Worm (Caenorhabditis elegans) whole organism, L1 larva: ENCODE measurements around the gene srw-13.

ENCODE experiments used
- C04F5.9 ChIP-seq: sonication (generic microtip); optimal IDR thresholded peaks from 2 replicates; lab custom pipeline; 2016; ENCODE audit warnings: missing genetic modification characterization, missing compliant biosample characterization
- C34B4.2 ChIP-seq: sonication (generic microtip); optimal IDR thresholded peaks from 2 replicates; lab custom pipeline; 2017; ENCODE audit warnings: mild to moderate bottlenecking, missing genetic modification characterization, missing compliant biosample characterization
- alr-1 ChIP-seq: fragments of 200-800 bp; sonication (Bioruptor generic); optimal IDR thresholded peaks from 2 replicates; lab custom pipeline; 2018; ENCODE audit warnings: borderline replicate concordance, mild to moderate bottlenecking, missing genetic modification characterization, missing compliant biosample characterization
- ceh-63 ChIP-seq: fragments of 200-800 bp; sonication (Bioruptor generic); optimal IDR thresholded peaks from 2 replicates; lab custom pipeline; 2018; ENCODE audit warnings: mild to moderate bottlenecking, missing genetic modification characterization, missing compliant biosample characterization
- ceh-8 ChIP-seq: fragments of 200-800 bp; sonication (Bioruptor generic); optimal IDR thresholded peaks from 2 replicates; lab custom pipeline; 2018; ENCODE audit warnings: mild to moderate bottlenecking, missing genetic modification characterization, moderate library complexity, missing compliant biosample characterization
- ceh-82 ChIP-seq, 3 experiments: fragments of 150-350 bp in 1 of 3; sonication (generic microtip) in 2 of 3; optimal IDR thresholded peaks; 2 replicates each; lab custom pipeline; 2014 to 2017; ENCODE audit warnings: missing biosample characterization in 3 of 3, missing genetic modification characterization in 3 of 3
- ces-1 ChIP-seq: fragments of 150-350 bp; optimal IDR thresholded peaks from 2 replicates; lab custom pipeline; 2014; ENCODE audit warnings: missing biosample characterization, missing genetic modification reagents, missing genetic modification characterization
- efl-1 ChIP-seq, 4 experiments: fragments of 150-350 bp; optimal IDR thresholded peaks in 3 of 4; peaks in 1 of 4; 1 replicate in 1 of 4; 2 replicates in 3 of 4; lab custom pipeline; 2014; ENCODE audit warnings: missing biosample characterization in 2 of 4, missing genetic modification characterization in 2 of 4, missing genetic modification reagents in 2 of 4
- egl-27 ChIP-seq, 2 experiments: fragments of 150-350 bp in 1 of 2; sonication (generic microtip); optimal IDR thresholded peaks; 3 replicates each; lab custom pipeline; 2017 to 2018; ENCODE audit warnings: missing biosample characterization in 2 of 2, missing genetic modification characterization in 2 of 2, missing genetic modification reagents in 2 of 2
- elt-2 ChIP-seq: sonication (generic microtip); optimal IDR thresholded peaks from 2 replicates; lab custom pipeline; 2016; ENCODE audit warnings: missing genetic modification characterization, mild to moderate bottlenecking, inconsistent platforms, missing compliant biosample characterization, missing genetic modification reagents
- elt-3 ChIP-seq, 6 experiments: fragments of 150-350 bp in 1 of 6; sonication (generic microtip); optimal IDR thresholded peaks; 2 replicates each; lab custom pipeline; 2017 to 2018; ENCODE audit warnings: missing biosample characterization in 6 of 6, missing genetic modification characterization in 6 of 6, inconsistent platforms in 1 of 6
- ets-5 ChIP-seq: fragments of 200-800 bp; sonication (Bioruptor generic); IDR thresholded peaks from 2 replicates; pipeline ENCODE4 v1.3.6; 2022; ENCODE audit warnings: missing genetic modification characterization, missing compliant biosample characterization
- grh-1 ChIP-seq: fragments of 200-800 bp; sonication (Bioruptor generic); IDR thresholded peaks from 2 replicates; pipeline ENCODE4 v1.3.6; 2022; ENCODE audit warnings: missing genetic modification reagents, missing genetic modification characterization, missing compliant biosample characterization
- hlh-17 ChIP-seq: fragments of 200-800 bp; sonication (Bioruptor generic); optimal IDR thresholded peaks from 2 replicates; lab custom pipeline; 2018; ENCODE audit warnings: missing genetic modification characterization, mild to moderate bottlenecking, missing compliant biosample characterization, moderate library complexity, borderline replicate concordance
- hlh-4 ChIP-seq: sonication (generic microtip); optimal IDR thresholded peaks from 2 replicates; lab custom pipeline; 2016; ENCODE audit warnings: mild to moderate bottlenecking, missing genetic modification characterization, missing compliant biosample characterization
- isw-1 ChIP-seq: fragments of 200-800 bp; sonication (Bioruptor generic); IDR thresholded peaks from 2 replicates; pipeline ENCODE4 v1.3.6; 2022; ENCODE audit warnings: missing genetic modification characterization, missing compliant biosample characterization
- lin-14 ChIP-seq: fragments of 200-800 bp; sonication (Bioruptor generic); optimal IDR thresholded peaks from 2 replicates; lab custom pipeline; 2018; ENCODE audit warnings: mild to moderate bottlenecking, missing genetic modification characterization, moderate library complexity, missing compliant biosample characterization
- lin-15B ChIP-seq: fragments of 150-350 bp; sonication (generic microtip); optimal IDR thresholded peaks from 3 replicates; lab custom pipeline; 2014; ENCODE audit warnings: missing biosample characterization, missing genetic modification characterization
- lin-39 ChIP-seq: fragments of 150-350 bp; optimal IDR thresholded peaks from 2 replicates; lab custom pipeline; 2014; ENCODE audit warnings: missing biosample characterization, missing genetic modification reagents, missing genetic modification characterization
- lsy-2 ChIP-seq, 2 experiments: fragments of 150-350 bp; optimal IDR thresholded peaks; 2 replicates each; lab custom pipeline; 2014; ENCODE audit warnings: missing biosample characterization in 2 of 2, missing genetic modification characterization in 2 of 2
- mdl-1 ChIP-seq, 2 experiments: fragments of 150-350 bp; optimal IDR thresholded peaks; 2 replicates each; lab custom pipeline; 2014 to 2017; ENCODE audit warnings: missing biosample characterization in 2 of 2, missing genetic modification characterization in 2 of 2, inconsistent platforms in 1 of 2
- mef-2 ChIP-seq: fragments of 150-350 bp; optimal IDR thresholded peaks from 2 replicates; lab custom pipeline; 2014; ENCODE audit warnings: missing biosample characterization, missing genetic modification characterization
- nhr-11 ChIP-seq: fragments of 150-350 bp; optimal IDR thresholded peaks from 2 replicates; lab custom pipeline; 2014; ENCODE audit warnings: missing biosample characterization, missing genetic modification characterization
- nhr-12 ChIP-seq: sonication (generic microtip); optimal IDR thresholded peaks from 2 replicates; lab custom pipeline; 2017; ENCODE audit warnings: missing biosample characterization, missing genetic modification characterization
- nhr-19 ChIP-seq: fragments of 200-800 bp; sonication (Bioruptor generic); conservative IDR thresholded peaks from 2 replicates; pipeline ENCODE4 v1.3.6; 2022; ENCODE audit warnings: missing genetic modification characterization, missing compliant biosample characterization
- nhr-237 ChIP-seq: fragments of 150-350 bp; optimal IDR thresholded peaks from 2 replicates; lab custom pipeline; 2014; ENCODE audit warnings: missing biosample characterization, missing genetic modification characterization
- nhr-47 ChIP-seq: sonication (generic microtip); optimal IDR thresholded peaks from 2 replicates; lab custom pipeline; 2016; ENCODE audit warnings: mild to moderate bottlenecking, missing genetic modification characterization, moderate library complexity, missing compliant biosample characterization
- nhr-71 ChIP-seq: sonication (generic microtip); optimal IDR thresholded peaks from 2 replicates; lab custom pipeline; 2016; ENCODE audit warnings: mild to moderate bottlenecking, missing genetic modification characterization, moderate library complexity, missing compliant biosample characterization
- nhr-77 ChIP-seq: fragments of 150-350 bp; optimal IDR thresholded peaks from 2 replicates; lab custom pipeline; 2014; ENCODE audit warnings: missing biosample characterization, missing genetic modification characterization
- nhr-84 ChIP-seq: sonication (generic microtip); optimal IDR thresholded peaks from 2 replicates; lab custom pipeline; 2017; ENCODE audit warnings: missing biosample characterization, missing genetic modification characterization
- nhr-85 ChIP-seq: sonication (generic microtip); peaks from one replicate; lab custom pipeline; 2016; ENCODE audit warnings: missing genetic modification characterization, inconsistent platforms, missing compliant biosample characterization
- pag-3 ChIP-seq: sonication (generic microtip); optimal IDR thresholded peaks from 2 replicates; lab custom pipeline; 2017; ENCODE audit warnings: missing genetic modification characterization, mild to moderate bottlenecking, missing compliant biosample characterization, antibody characterized with exemption, borderline replicate concordance; ENCODE audit not compliant: insufficient read depth
- pqm-1 ChIP-seq: sonication (generic microtip); optimal IDR thresholded peaks from 3 replicates; lab custom pipeline; 2017; ENCODE audit warnings: missing biosample characterization, missing genetic modification characterization
- skn-1 ChIP-seq: fragments of 150-350 bp; optimal IDR thresholded peaks from 2 replicates; lab custom pipeline; 2014; ENCODE audit warnings: missing biosample characterization, missing genetic modification characterization
- snpc-4 ChIP-seq: fragments of 150-350 bp; optimal IDR thresholded peaks from 2 replicates; lab custom pipeline; 2014; ENCODE audit warnings: missing biosample characterization, missing genetic modification characterization
- snu-23 ChIP-seq: sonication (generic microtip); optimal IDR thresholded peaks from 2 replicates; lab custom pipeline; 2016; ENCODE audit warnings: missing genetic modification characterization, missing compliant biosample characterization
- sox-4 ChIP-seq: sonication (generic microtip); optimal IDR thresholded peaks from 2 replicates; lab custom pipeline; 2016; ENCODE audit warnings: missing genetic modification characterization, missing compliant biosample characterization
- sptf-1 ChIP-seq: fragments of 150-350 bp; optimal IDR thresholded peaks from 2 replicates; lab custom pipeline; 2014; ENCODE audit warnings: missing biosample characterization, missing genetic modification characterization
- sup-37 ChIP-seq: fragments of 200-800 bp; sonication (Bioruptor generic); optimal IDR thresholded peaks from 2 replicates; lab custom pipeline; 2018; ENCODE audit warnings: mild to moderate bottlenecking, missing genetic modification characterization, missing compliant biosample characterization
- swsn-7 ChIP-seq: sonication (generic microtip); optimal IDR thresholded peaks from 2 replicates; lab custom pipeline; 2016; ENCODE audit warnings: missing genetic modification characterization, missing compliant biosample characterization
- tbx-2 ChIP-seq: sonication (generic microtip); optimal IDR thresholded peaks from 2 replicates; lab custom pipeline; 2016; ENCODE audit warnings: missing genetic modification characterization, missing compliant biosample characterization
- unc-62 ChIP-seq: fragments of 150-350 bp; optimal IDR thresholded peaks from 2 replicates; lab custom pipeline; 2014; ENCODE audit warnings: missing biosample characterization, missing genetic modification reagents, missing genetic modification characterization
- unc-86 ChIP-seq: sonication (generic microtip); optimal IDR thresholded peaks from 2 replicates; lab custom pipeline; 2016; ENCODE audit warnings: missing genetic modification characterization, missing compliant biosample characterization
- unc-98 ChIP-seq: fragments of 200-800 bp; sonication (Bioruptor generic); IDR thresholded peaks from 2 replicates; pipeline ENCODE4 v1.3.6; 2022; ENCODE audit warnings: missing genetic modification characterization, missing compliant biosample characterization
- vab-15 ChIP-seq: sonication (generic microtip); optimal IDR thresholded peaks from 2 replicates; lab custom pipeline; 2017; ENCODE audit warnings: missing genotype, mild to moderate bottlenecking, missing genetic modification characterization, missing compliant biosample characterization
- xbp-1 ChIP-seq: sonication (generic microtip); optimal IDR thresholded peaks from 2 replicates; lab custom pipeline; 2016; ENCODE audit warnings: missing genetic modification characterization, missing compliant biosample characterization
- zag-1 ChIP-seq: fragments of 150-350 bp; optimal IDR thresholded peaks from 2 replicates; lab custom pipeline; 2014; ENCODE audit warnings: missing biosample characterization, missing genetic modification characterization
- zip-4 ChIP-seq: fragments of 200-800 bp; sonication (Bioruptor generic); optimal IDR thresholded peaks from 2 replicates; lab custom pipeline; 2018; ENCODE audit warnings: mild to moderate bottlenecking, missing genetic modification characterization, moderate library complexity, missing compliant biosample characterization
- ztf-4 ChIP-seq: fragments of 150-350 bp; optimal IDR thresholded peaks from 2 replicates; lab custom pipeline; 2014; ENCODE audit warnings: missing biosample characterization, missing genetic modification characterization

srw-13 gene

DNA sequence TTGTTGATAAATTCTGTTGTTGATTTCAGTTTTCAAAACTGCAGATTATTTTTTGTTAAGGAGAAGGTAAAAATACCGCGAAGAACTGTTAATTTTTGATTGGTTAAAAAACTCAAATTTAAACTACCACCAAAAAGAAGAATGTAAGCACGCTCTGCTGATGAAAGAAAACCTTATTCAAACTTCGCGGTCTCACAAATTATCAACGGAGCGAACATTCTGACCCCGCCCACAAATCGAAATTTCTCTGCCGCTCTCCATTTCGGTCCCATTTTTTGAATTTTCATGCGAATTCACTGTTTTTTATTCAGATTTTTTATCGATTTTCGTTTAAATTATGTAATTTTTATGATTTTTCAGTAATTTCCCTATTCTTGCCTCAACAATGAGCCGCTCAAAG lies 42.7 kb upstream of the srw-13 start, which contains the start of gene cyn-3 (continued):
- TF ChIP-seq ztf-4 (tag; lab: Kevin White, UChicago) (peak; percentile 79), isw-1 (peak; percentile 91), lsy-2 (tag; optimal IDR thresholded peaks at IDR 0.05; lab: Kevin White, UChicago) (peak; percentile 91 to 95), nhr-85 (tag; lab: Kevin White, UChicago) (peak; percentile 95), nhr-77 (tag; lab: Kevin White, UChicago) (peak; percentile 74), egl-27 (tag; optimal IDR thresholded peaks at IDR 0.05; lab: Kevin White, UChicago) (no peak), nhr-84 (tag; lab: Kevin White, UChicago) (no peak), ces-1 (GFP tag; lab: Kevin White, UChicago) (no peak), lin-39 (tag; lab: Kevin White, UChicago) (peak; percentile 86), C34B4.2 (no peak), tbx-2 (tag; lab: Kevin White, UChicago) (peak; percentile 94), pag-3 (tag; lab: Kevin White, UChicago) (no peak), sptf-1 (tag; lab: Kevin White, UChicago) (no peak), mef-2 (tag; lab: Kevin White, UChicago) (peak; percentile 73), elt-2 (tag; lab: Kevin White, UChicago) (peak; percentile 37), nhr-47 (tag; lab: Kevin White, UChicago) (peak; percentile 95), zag-1 (tag; lab: Kevin White, UChicago) (no peak), sup-37 (GFP tag; lab: Kevin White, UChicago) (peak; percentile 32), snpc-4 (tag; lab: Kevin White, UChicago) (peak; percentile 74), hlh-4 (no peak), lin-15B (tag; lab: Kevin White, UChicago) (peak; percentile 96), zip-4 (GFP tag; lab: Kevin White, UChicago) (peak; percentile 52), ceh-63 (no peak), hlh-17 (GFP tag; lab: Kevin White, UChicago) (no peak), swsn-7 (tag; lab: Kevin White, UChicago) (peak; percentile 90), ets-5 (GFP tag; lab: Robert Waterston, UW) (no peak), ceh-82 (tag; optimal IDR thresholded peaks at IDR 0.05; lab: Kevin White, UChicago) (peak; percentile 80 to 95 (median 81)), elt-3 (tag; optimal IDR thresholded peaks at IDR 0.05; lab: Kevin White, UChicago) (peak in 3 of 6 experiments; percentile 29 to 89 (median 83)), snu-23 (peak; percentile 96), sox-4 (tag; lab: Kevin White, UChicago) (peak; percentile 73), skn-1 (tag; lab: Kevin White, UChicago) (peak; percentile 90), nhr-11 (tag; lab: Kevin White, UChicago) (peak; percentile 50)
- TF ChIP-seq, all 84 proteins: peak for 60

DNA sequence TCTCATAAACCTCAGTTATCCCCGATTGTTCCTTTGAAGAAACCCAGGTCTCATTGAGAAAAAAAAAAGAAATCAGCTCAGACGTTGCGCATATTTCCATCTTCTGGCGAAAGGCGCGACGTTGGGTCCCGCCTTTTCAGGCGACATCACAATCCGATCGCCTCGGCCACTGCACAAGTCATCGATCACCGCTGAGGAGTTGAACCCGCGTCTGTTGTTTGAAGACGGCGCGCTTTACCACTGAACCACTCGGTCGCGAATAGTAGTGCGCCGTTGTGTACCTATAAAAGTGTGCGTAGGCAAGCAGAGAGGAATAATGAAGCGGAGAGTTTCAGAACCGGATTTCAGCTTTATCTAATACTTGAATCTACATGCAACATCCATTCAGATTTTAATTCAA lies 41.4 kb upstream of the srw-13 start, which contains the start of gene Y75B12B.11:
Y75B12B.11 (plus strand) TSS at position 394 of the 400 bp plus-strand sequence.
- TF ChIP-seq elt-2 (tag; lab: Kevin White, UChicago): peak; percentile 57
- TF ChIP-seq unc-98 (GFP tag; lab: Robert Waterston, UW): no peak
- TF ChIP-seq lin-39 (tag; lab: Kevin White, UChicago): no peak
- TF ChIP-seq ets-5 (GFP tag; lab: Robert Waterston, UW): no peak
- peak; percentile 20 for TF ChIP-seq vab-15 (tag; lab: Kevin White, UChicago)
- TF ChIP-seq sup-37 (GFP tag; lab: Kevin White, UChicago): no peak
- TF ChIP-seq snu-23: peak; percentile 78
- peak; percentile 40 for TF ChIP-seq unc-86
- TF ChIP-seq mdl-1 (tag; optimal IDR thresholded peaks at IDR 0.05; lab: Kevin White, UChicago): peak in 1 of 2 experiments; percentile 51
- TF ChIP-seq pqm-1: no peak
- no peak for TF ChIP-seq nhr-237
- TF ChIP-seq alr-1 (tag; lab: Kevin White, UChicago): no peak
- peak; percentile 63 for TF ChIP-seq lin-14 (GFP tag; lab: Kevin White, UChicago)
- peak; percentile 87 for TF ChIP-seq nhr-71 (tag; lab: Kevin White, UChicago)
- peak; percentile 39 for TF ChIP-seq mef-2 (tag; lab: Kevin White, UChicago)
- peak; percentile 43; the same call in 1 of the 2 replicates for TF ChIP-seq grh-1 (GFP tag; lab: Robert Waterston, UW)
- no peak for TF ChIP-seq unc-62
- TF ChIP-seq sox-4 (tag; lab: Kevin White, UChicago): no peak
- TF ChIP-seq nhr-12 (tag; lab: Kevin White, UChicago): no peak
- TF ChIP-seq ceh-8: no peak
- peak; percentile 83 for TF ChIP-seq nhr-47 (tag; lab: Kevin White, UChicago)
- peak; percentile 45 for TF ChIP-seq nhr-77 (tag; lab: Kevin White, UChicago)
- peak; percentile 71 for TF ChIP-seq nhr-19 (GFP tag; lab: Robert Waterston, UW)
- TF ChIP-seq sptf-1 (tag; lab: Kevin White, UChicago): no peak
- peak; percentile 57 to 80 for TF ChIP-seq efl-1 (optimal IDR thresholded peaks at IDR 0.05; lab: Kevin White, UChicago)
- peak; percentile 72 to 98 for TF ChIP-seq efl-1 (GFP tag; optimal IDR thresholded peaks at IDR 0.05 in 1 of 2; lab: Kevin White, UChicago)
- TF ChIP-seq xbp-1 (tag; lab: Kevin White, UChicago): peak; percentile 57
- TF ChIP-seq C04F5.9: peak; percentile 24
- TF ChIP-seq isw-1: no peak
